Fruit fly (Drosophila melanogaster) whole organism, prepupa: ENCODE data around the gene Fdx2.

Experiments
- Blimp-1 ChIP-seq: fragments of 200-800 bp; sonication (Bioruptor generic); optimal IDR thresholded peaks from 3 replicates; lab custom pipeline; 2017; ENCODE audit warnings: missing biosample characterization, missing genetic modification characterization, mild to moderate bottlenecking, moderate library complexity, missing genetic modification reagents
- CG10631 ChIP-seq: fragments of 200-800 bp; sonication (Bioruptor generic); optimal IDR thresholded peaks from 2 replicates; lab custom pipeline; 2016; ENCODE audit warnings: missing biosample characterization, missing genetic modification characterization
- CG10669 ChIP-seq: fragments of 200-800 bp; sonication (Bioruptor generic); optimal IDR thresholded peaks from 3 replicates; lab custom pipeline; 2018; ENCODE audit warnings: missing biosample characterization, mild to moderate bottlenecking, missing genetic modification characterization, moderate library complexity
- CG11762 ChIP-seq: fragments of 200-800 bp; sonication (Bioruptor generic); optimal IDR thresholded peaks from 3 replicates; lab custom pipeline; 2016; ENCODE audit warnings: missing biosample characterization, missing genetic modification characterization; ENCODE audit not compliant: insufficient read depth
- CG11902 ChIP-seq: fragments of 200-800 bp; sonication (Bioruptor generic); optimal IDR thresholded peaks from 3 replicates; lab custom pipeline; 2016; ENCODE audit warnings: missing biosample characterization, missing genetic modification characterization
- CG15336 ChIP-seq: fragments of 200-800 bp; sonication (Bioruptor generic); IDR thresholded peaks from 2 replicates; pipeline ENCODE4 v1.3.6; 2022; ENCODE audit warnings: missing biosample characterization, missing genetic modification characterization
- CG1621 ChIP-seq: fragments of 200-800 bp; sonication (Bioruptor generic); optimal IDR thresholded peaks from 3 replicates; lab custom pipeline; 2018; ENCODE audit warnings: missing biosample characterization, mild to moderate bottlenecking, missing genetic modification characterization
- CG16779 ChIP-seq: fragments of 200-800 bp; sonication (Bioruptor generic); optimal IDR thresholded peaks from 3 replicates; lab custom pipeline; 2017; ENCODE audit warnings: missing biosample characterization, mild to moderate bottlenecking, missing genetic modification characterization
- CG3032 ChIP-seq: fragments of 200-800 bp; optimal IDR thresholded peaks from 2 replicates; lab custom pipeline; 2019; ENCODE audit warnings: missing biosample characterization, mild to moderate bottlenecking, missing genetic modification characterization, moderate library complexity
- CG31627 ChIP-seq: fragments of 200-800 bp; sonication (Bioruptor generic); optimal IDR thresholded peaks from 3 replicates; lab custom pipeline; 2016; ENCODE audit warnings: missing biosample characterization, missing genetic modification characterization
- CG32006 ChIP-seq: fragments of 200-800 bp; sonication (Bioruptor generic); optimal IDR thresholded peaks from 3 replicates; lab custom pipeline; 2017; ENCODE audit warnings: missing biosample characterization, mild to moderate bottlenecking, missing genetic modification characterization
- CG34406 ChIP-seq: fragments of 200-800 bp; sonication (Bioruptor generic); optimal IDR thresholded peaks from 3 replicates; lab custom pipeline; 2016; ENCODE audit warnings: missing biosample characterization, missing genetic modification characterization
- CG3919 ChIP-seq: fragments of 200-800 bp; sonication (Bioruptor generic); optimal IDR thresholded peaks from 3 replicates; lab custom pipeline; 2016; ENCODE audit warnings: missing biosample characterization, missing genetic modification characterization
- CG4318 ChIP-seq: fragments of 200-800 bp; sonication (Bioruptor generic); optimal IDR thresholded peaks from 3 replicates; lab custom pipeline; 2017; ENCODE audit warnings: missing biosample characterization, mild to moderate bottlenecking, missing genetic modification characterization
- CG6163 ChIP-seq: fragments of 200-800 bp; sonication (Bioruptor generic); IDR thresholded peaks from 3 replicates; pipeline ENCODE4 v1.3.6; 2022; ENCODE audit warnings: missing biosample characterization, missing genetic modification characterization
- CG6276 ChIP-seq: fragments of 200-800 bp; sonication (Bioruptor generic); optimal IDR thresholded peaks from 2 replicates; lab custom pipeline; 2017; ENCODE audit warnings: missing biosample characterization, mild to moderate bottlenecking, missing genetic modification characterization
- CG6792 ChIP-seq: fragments of 200-800 bp; sonication (Bioruptor generic); optimal IDR thresholded peaks from 3 replicates; lab custom pipeline; 2016; ENCODE audit warnings: missing biosample characterization, missing genetic modification characterization
- CG6854 ChIP-seq: fragments of 200-800 bp; sonication (Bioruptor generic); optimal IDR thresholded peaks from 2 replicates; lab custom pipeline; 2017; ENCODE audit warnings: missing biosample characterization, mild to moderate bottlenecking, missing genetic modification characterization
- CG8119 ChIP-seq: fragments of 200-800 bp; sonication (Bioruptor generic); IDR thresholded peaks from 3 replicates; pipeline ENCODE4 v1.3.6; 2022; ENCODE audit warnings: missing biosample characterization, missing genetic modification characterization
- CG8632 ChIP-seq: fragments of 200-800 bp; sonication (Bioruptor generic); optimal IDR thresholded peaks from 3 replicates; lab custom pipeline; 2016; ENCODE audit warnings: missing biosample characterization, missing genetic modification characterization
- CG9139 ChIP-seq: fragments of 200-800 bp; sonication (Bioruptor generic); optimal IDR thresholded peaks from 3 replicates; lab custom pipeline; 2017; ENCODE audit warnings: missing biosample characterization, mild to moderate bottlenecking, missing genetic modification characterization
- Eip75B ChIP-seq: fragments of 200-800 bp; sonication (Bioruptor generic); optimal IDR thresholded peaks from 3 replicates; lab custom pipeline; 2016; ENCODE audit warnings: missing biosample characterization, missing genetic modification characterization
- Eip78C ChIP-seq: fragments of 200-800 bp; sonication (Bioruptor generic); peaks from one replicate; lab custom pipeline; 2016; ENCODE audit warnings: missing biosample characterization, missing genetic modification characterization
- Ets21C ChIP-seq: fragments of 200-800 bp; sonication (Bioruptor generic); optimal IDR thresholded peaks from 3 replicates; lab custom pipeline; 2016; ENCODE audit warnings: missing biosample characterization, missing genetic modification characterization
- Ets96B ChIP-seq: fragments of 200-800 bp; optimal IDR thresholded peaks from 2 replicates; lab custom pipeline; 2019; ENCODE audit warnings: missing biosample characterization, mild to moderate bottlenecking, missing genetic modification characterization, moderate library complexity
- Hr38 ChIP-seq: sonication (Bioruptor generic); optimal IDR thresholded peaks from 2 replicates; lab custom pipeline; 2016; ENCODE audit warnings: missing biosample characterization, missing genetic modification characterization
- Hr4 ChIP-seq: fragments of 200-800 bp; sonication (Bioruptor generic); optimal IDR thresholded peaks from 3 replicates; lab custom pipeline; 2016; ENCODE audit warnings: missing biosample characterization, missing genetic modification characterization
- Lpt ChIP-seq: fragments of 200-800 bp; sonication (Bioruptor generic); optimal IDR thresholded peaks from 3 replicates; lab custom pipeline; 2016; ENCODE audit warnings: missing biosample characterization, missing genetic modification characterization
- Met ChIP-seq: fragments of 200-800 bp; sonication (Bioruptor generic); optimal IDR thresholded peaks from 3 replicates; lab custom pipeline; 2016; ENCODE audit warnings: missing biosample characterization, missing genetic modification characterization
- OdsH ChIP-seq: fragments of 200-800 bp; sonication (Bioruptor generic); optimal IDR thresholded peaks from 3 replicates; lab custom pipeline; 2016; ENCODE audit warnings: missing biosample characterization, missing genetic modification characterization
- Smox ChIP-seq: fragments of 200-800 bp; sonication (Bioruptor generic); optimal IDR thresholded peaks from 3 replicates; lab custom pipeline; 2016; ENCODE audit warnings: missing biosample characterization, missing genetic modification characterization
- Sox102F ChIP-seq: fragments of 200-800 bp; sonication (Bioruptor generic); optimal IDR thresholded peaks from 2 replicates; lab custom pipeline; 2016; ENCODE audit warnings: missing biosample characterization, mild to moderate bottlenecking, missing genetic modification characterization
- Sox14 ChIP-seq: fragments of 200-800 bp; sonication (Bioruptor generic); optimal IDR thresholded peaks from 3 replicates; lab custom pipeline; 2016; ENCODE audit warnings: missing biosample characterization, missing genetic modification characterization
- cyc ChIP-seq: fragments of 200-800 bp; sonication (Bioruptor generic); optimal IDR thresholded peaks from 3 replicates; lab custom pipeline; 2016; ENCODE audit warnings: missing biosample characterization, missing genetic modification characterization
- dsx ChIP-seq: fragments of 200-800 bp; optimal IDR thresholded peaks from 3 replicates; lab custom pipeline; 2019; ENCODE audit warnings: missing biosample characterization, mild to moderate bottlenecking, missing genetic modification characterization, moderate library complexity; ENCODE audit not compliant: poor library complexity, severe bottlenecking
- eg ChIP-seq: fragments of 200-800 bp; sonication (Bioruptor generic); IDR thresholded peaks from 3 replicates; pipeline ENCODE4 v1.3.6; 2022; ENCODE audit warnings: missing biosample characterization, missing genetic modification characterization
- esn ChIP-seq: fragments of 200-800 bp; sonication (Bioruptor generic); optimal IDR thresholded peaks from 2 replicates; lab custom pipeline; 2016; ENCODE audit warnings: missing biosample characterization, mild to moderate bottlenecking, missing genetic modification characterization, moderate library complexity
- fd59A ChIP-seq: fragments of 200-800 bp; sonication (Bioruptor generic); optimal IDR thresholded peaks from 2 replicates; lab custom pipeline; 2017; ENCODE audit warnings: missing biosample characterization, mild to moderate bottlenecking, missing genetic modification characterization, missing genetic modification reagents
- fd85E ChIP-seq: fragments of 200-800 bp; sonication (Bioruptor generic); optimal IDR thresholded peaks from 3 replicates; lab custom pipeline; 2016; ENCODE audit warnings: missing biosample characterization, missing genetic modification characterization
- fkh ChIP-seq: fragments of 200-800 bp; sonication (Bioruptor generic); optimal IDR thresholded peaks from 3 replicates; lab custom pipeline; 2017; ENCODE audit warnings: missing biosample characterization, mild to moderate bottlenecking, missing genetic modification characterization, moderate library complexity
- lz ChIP-seq: fragments of 200-800 bp; sonication (Bioruptor generic); optimal IDR thresholded peaks from 3 replicates; lab custom pipeline; 2016; ENCODE audit warnings: missing biosample characterization, missing genetic modification characterization
- net ChIP-seq: fragments of 200-800 bp; sonication (Bioruptor generic); optimal IDR thresholded peaks from 3 replicates; lab custom pipeline; 2016; ENCODE audit warnings: missing biosample characterization, missing genetic modification characterization
- salr ChIP-seq, 2 experiments: fragments of 200-800 bp; sonication (Bioruptor generic); optimal IDR thresholded peaks; 3 replicates each; lab custom pipeline; 2016 to 2018; ENCODE audit warnings: missing biosample characterization in 2 of 2, missing genetic modification characterization in 2 of 2, mild to moderate bottlenecking in 1 of 2
- spab ChIP-seq: fragments of 200-800 bp; sonication (Bioruptor generic); optimal IDR thresholded peaks from 2 replicates; lab custom pipeline; 2017; ENCODE audit warnings: missing biosample characterization, mild to moderate bottlenecking, missing genetic modification characterization, missing genetic modification reagents
- ss ChIP-seq, 2 experiments: fragments of 200-800 bp; sonication (Bioruptor generic); optimal IDR thresholded peaks; 2 replicates in 1 of 2; 3 replicates in 1 of 2; lab custom pipeline; 2017 to 2018; ENCODE audit warnings: mild to moderate bottlenecking in 2 of 2, missing biosample characterization in 2 of 2, missing genetic modification characterization in 2 of 2, moderate library complexity in 1 of 2
- vri ChIP-seq: fragments of 200-800 bp; sonication (Bioruptor generic); optimal IDR thresholded peaks from 3 replicates; lab custom pipeline; 2016; ENCODE audit warnings: missing biosample characterization, mild to moderate bottlenecking, missing genetic modification characterization

Fdx2 gene

dm6 chr3L:4269920-4270319 is 22.4 kb upstream of the Fdx2 start (continued):
- TF ChIP-seq Smox (GFP tag; lab: Kevin White, UChicago) (peak; percentile 63), spab (GFP tag; lab: Kevin White, UChicago) (peak; percentile 73), CG10631 (peak; percentile 71), OdsH (peak; percentile 79), vri (GFP tag; lab: Kevin White, UChicago) (peak; percentile 66), Lpt (GFP tag; lab: Kevin White, UChicago) (peak; percentile 74), Ets96B (tag; lab: Kevin White, UChicago) (peak; percentile 78), CG8119 (GFP tag; lab: Robert Waterston, UW) (peak; percentile 89), cyc (GFP tag; lab: Kevin White, UChicago) (peak; percentile 51), CG6854 (GFP tag; lab: Kevin White, UChicago) (peak; percentile 71), CG31627 (GFP tag; lab: Kevin White, UChicago) (peak; percentile 33)

- no peak for TF ChIP-seq esn (GFP tag; lab: Kevin White, UChicago)
- TF ChIP-seq Ets96B (tag; lab: Kevin White, UChicago): no peak
- TF ChIP-seq Eip75B (GFP tag; lab: Kevin White, UChicago): no peak
- TF ChIP-seq CG9139 (GFP tag; lab: Kevin White, UChicago): no peak
- TF ChIP-seq fd85E (GFP tag; lab: Kevin White, UChicago): no peak
- peak; percentile 46 for TF ChIP-seq CG3919 (GFP tag; lab: Kevin White, UChicago)
- peak; percentile 13 for TF ChIP-seq spab (GFP tag; lab: Kevin White, UChicago)
- peak; percentile 37 for TF ChIP-seq CG10631
- no peak for TF ChIP-seq CG11902 (GFP tag; lab: Kevin White, UChicago)
- TF ChIP-seq cyc (GFP tag; lab: Kevin White, UChicago): no peak
- TF ChIP-seq net (GFP tag; lab: Kevin White, UChicago): no peak
- no peak for TF ChIP-seq fkh (GFP tag; lab: Kevin White, UChicago)
- TF ChIP-seq eg (GFP tag; lab: Robert Waterston, UW): 0 out of 3 replicates have a peak, but pooled peaks have one; percentile 28
- TF ChIP-seq CG6276 (GFP tag; lab: Kevin White, UChicago): no peak
- TF ChIP-seq Hr38 (GFP tag; lab: Kevin White, UChicago): no peak
- peak; percentile 73 for TF ChIP-seq Eip78C (GFP tag; lab: Kevin White, UChicago)
- TF ChIP-seq CG15336 (GFP tag; lab: Robert Waterston, UW): peak; percentile 28; the same call in 1 of the 2 replicates
- TF ChIP-seq fd59A (GFP tag; lab: Kevin White, UChicago): no peak
- TF ChIP-seq CG6792 (GFP tag; lab: Kevin White, UChicago): no peak
- no peak for TF ChIP-seq Blimp-1
- TF ChIP-seq CG32006 (GFP tag; lab: Kevin White, UChicago): peak; percentile 72
- TF ChIP-seq salr (GFP tag; optimal IDR thresholded peaks at IDR 0.05; lab: Kevin White, UChicago): no peak
- peak; percentile 96 for TF ChIP-seq dsx (GFP tag; lab: Kevin White, UChicago)
- peak in 1 of 2 experiments; percentile 3 for TF ChIP-seq ss (GFP tag; optimal IDR thresholded peaks at IDR 0.05; lab: Kevin White, UChicago)
- TF ChIP-seq CG10669 (GFP tag; lab: Kevin White, UChicago): no peak
- TF ChIP-seq Lpt (GFP tag; lab: Kevin White, UChicago): no peak
- TF ChIP-seq CG11762: no peak
- no peak for TF ChIP-seq CG8632 (GFP tag; lab: Kevin White, UChicago)
- no peak for TF ChIP-seq CG34406
- no peak for TF ChIP-seq CG6854 (GFP tag; lab: Kevin White, UChicago)
- TF ChIP-seq CG3032 (tag; lab: Kevin White, UChicago): peak; percentile 34
- TF ChIP-seq CG4318 (GFP tag; lab: Kevin White, UChicago): no peak
- peak; percentile 48 for TF ChIP-seq Sox14 (GFP tag; lab: Kevin White, UChicago)
- TF ChIP-seq lz (GFP tag; lab: Kevin White, UChicago): no peak
- no peak for TF ChIP-seq Smox (GFP tag; lab: Kevin White, UChicago)
- no peak for TF ChIP-seq Met
- TF ChIP-seq Sox102F: peak; percentile 0
- no peak for TF ChIP-seq CG16779 (tag; lab: Kevin White, UChicago)
- no peak for TF ChIP-seq Ets21C (GFP tag; lab: Kevin White, UChicago)
- TF ChIP-seq CG6163: 0 out of 3 replicates have a peak, but pooled peaks have one; percentile 21
- TF ChIP-seq Hr4: no peak
- TF ChIP-seq CG1621 (tag; lab: Kevin White, UChicago): no peak
- TF ChIP-seq CG8119 (GFP tag; lab: Robert Waterston, UW): peak; percentile 45; the same call in 2 of the 3 replicates
Measured at dm6 chr3L:4270949-4271827, 21.1 kb upstream of the Fdx2 start.
